Worm (Caenorhabditis elegans) whole organism, mixed stage, embryonic: ENCODE measurements around the gene skn-1.

ENCODE experiments used
- bed-3 ChIP-seq: fragments of 200-800 bp; sonication (Bioruptor generic); optimal IDR thresholded peaks from 3 replicates; lab custom pipeline; 2018; ENCODE audit warnings: mild to moderate bottlenecking, missing genetic modification characterization, moderate library complexity, missing compliant biosample characterization
- blmp-1 ChIP-seq: fragments of 150-350 bp; optimal IDR thresholded peaks from 2 replicates; lab custom pipeline; 2014; ENCODE audit warnings: missing biosample characterization, missing genetic modification characterization
- ceh-39 ChIP-seq: fragments of 150-350 bp; optimal IDR thresholded peaks from 2 replicates; lab custom pipeline; 2014; ENCODE audit warnings: missing biosample characterization, missing genetic modification characterization
- ceh-43 ChIP-seq: fragments of 200-800 bp; sonication (Bioruptor generic); optimal IDR thresholded peaks from 2 replicates; lab custom pipeline; 2018; ENCODE audit warnings: mild to moderate bottlenecking, missing genetic modification characterization, moderate library complexity, missing compliant biosample characterization
- ces-1 ChIP-seq: fragments of 150-350 bp; optimal IDR thresholded peaks from 2 replicates; lab custom pipeline; 2014; ENCODE audit warnings: missing biosample characterization, missing genetic modification reagents, missing genetic modification characterization
- drap-1 ChIP-seq: fragments of 200-800 bp; sonication (Bioruptor generic); optimal IDR thresholded peaks from 3 replicates; lab custom pipeline; 2018; ENCODE audit warnings: mild to moderate bottlenecking, missing genetic modification characterization, missing compliant biosample characterization
- elt-3 ChIP-seq: fragments of 150-350 bp; optimal IDR thresholded peaks from 2 replicates; lab custom pipeline; 2014; ENCODE audit warnings: missing biosample characterization, missing genetic modification characterization
- flh-1 ChIP-seq: fragments of 200-800 bp; sonication (Bioruptor generic); optimal IDR thresholded peaks from 2 replicates; lab custom pipeline; 2018; ENCODE audit warnings: mild to moderate bottlenecking, missing genetic modification characterization, moderate library complexity, missing compliant biosample characterization
- ham-2 ChIP-seq: fragments of 200-800 bp; sonication (Bioruptor generic); optimal IDR thresholded peaks from 2 replicates; lab custom pipeline; 2018; ENCODE audit warnings: mild to moderate bottlenecking, missing genetic modification characterization, missing compliant biosample characterization
- hlh-1 ChIP-seq: fragments of 150-350 bp; optimal IDR thresholded peaks from 2 replicates; lab custom pipeline; 2014; ENCODE audit warnings: missing biosample characterization, missing genetic modification reagents, missing genetic modification characterization
- lin-32 ChIP-seq: fragments of 200-800 bp; sonication (Bioruptor generic); optimal IDR thresholded peaks from 2 replicates; lab custom pipeline; 2018; ENCODE audit warnings: mild to moderate bottlenecking, missing genetic modification characterization, missing compliant biosample characterization
- lsy-2 ChIP-seq: fragments of 150-350 bp; optimal IDR thresholded peaks from 2 replicates; lab custom pipeline; 2014; ENCODE audit warnings: missing biosample characterization, missing genetic modification characterization
- mep-1 ChIP-seq: fragments of 150-350 bp; optimal IDR thresholded peaks from 2 replicates; lab custom pipeline; 2017; ENCODE audit warnings: missing biosample characterization, missing genetic modification reagents, missing genetic modification characterization, inconsistent platforms
- nhr-12 ChIP-seq: fragments of 150-350 bp; optimal IDR thresholded peaks from 2 replicates; lab custom pipeline; 2014; ENCODE audit warnings: missing biosample characterization, missing genetic modification characterization
- nhr-2 ChIP-seq: fragments of 150-350 bp; optimal IDR thresholded peaks from 2 replicates; lab custom pipeline; 2014; ENCODE audit warnings: missing biosample characterization, missing genetic modification characterization
- nhr-237 ChIP-seq: fragments of 150-350 bp; optimal IDR thresholded peaks from 2 replicates; lab custom pipeline; 2014; ENCODE audit warnings: missing biosample characterization, missing genetic modification characterization
- nhr-28 ChIP-seq: fragments of 150-350 bp; optimal IDR thresholded peaks from 2 replicates; lab custom pipeline; 2014; ENCODE audit warnings: missing biosample characterization, missing genetic modification characterization
- nhr-76 ChIP-seq: sonication (generic microtip); optimal IDR thresholded peaks from 2 replicates; lab custom pipeline; 2017; ENCODE audit warnings: missing biosample characterization, missing genetic modification characterization
- pha-4 ChIP-seq: fragments of 150-350 bp; optimal IDR thresholded peaks from 2 replicates; lab custom pipeline; 2018; ENCODE audit warnings: missing biosample characterization, missing genetic modification reagents, missing genetic modification characterization
- sem-2 ChIP-seq: fragments of 200-800 bp; sonication (Bioruptor generic); optimal IDR thresholded peaks from 2 replicates; lab custom pipeline; 2018; ENCODE audit warnings: mild to moderate bottlenecking, missing genetic modification characterization, missing compliant biosample characterization
- snpc-4 ChIP-seq: fragments of 150-350 bp; optimal IDR thresholded peaks from 2 replicates; lab custom pipeline; 2014; ENCODE audit warnings: missing biosample characterization, missing genetic modification characterization
- sptf-1 ChIP-seq: sonication (generic microtip); optimal IDR thresholded peaks from 2 replicates; lab custom pipeline; 2017; ENCODE audit warnings: mild to moderate bottlenecking, missing genetic modification characterization, moderate library complexity, missing compliant biosample characterization
- tbx-8 ChIP-seq: fragments of 200-800 bp; sonication (Bioruptor generic); optimal IDR thresholded peaks from 2 replicates; lab custom pipeline; 2018; ENCODE audit warnings: mild to moderate bottlenecking, missing genetic modification characterization, moderate library complexity, missing compliant biosample characterization
- unc-120 ChIP-seq: sonication (generic microtip); optimal IDR thresholded peaks from 2 replicates; lab custom pipeline; 2017; ENCODE audit warnings: missing genetic modification characterization, missing compliant biosample characterization; ENCODE audit not compliant: poor library complexity, severe bottlenecking
- unc-39 ChIP-seq: fragments of 150-350 bp; optimal IDR thresholded peaks from 2 replicates; lab custom pipeline; 2014; ENCODE audit warnings: missing biosample characterization, missing genetic modification characterization
- unc-62 ChIP-seq: fragments of 150-350 bp; optimal IDR thresholded peaks from 2 replicates; lab custom pipeline; 2014; ENCODE audit warnings: missing biosample characterization, missing genetic modification reagents, missing genetic modification characterization
- ztf-11 ChIP-seq: fragments of 150-350 bp; optimal IDR thresholded peaks from 2 replicates; lab custom pipeline; 2014; ENCODE audit warnings: missing biosample characterization, missing genetic modification characterization

The skn-1 gene

ce11 chrIV:5655966-5656389 lies 4.2 kb downstream of the skn-1 start:
- TF ChIP-seq lsy-2 (tag; lab: Kevin White, UChicago) (no peak), elt-3 (tag; lab: Kevin White, UChicago) (peak; percentile 16), nhr-237 (tag; lab: Kevin White, UChicago) (peak; percentile 86), ztf-11 (tag; lab: Kevin White, UChicago) (no peak), nhr-28 (tag; lab: Kevin White, UChicago) (peak; percentile 67), unc-62 (GFP tag; lab: Kevin White, UChicago) (peak; percentile 47)

- TF ChIP-seq nhr-76 (tag; lab: Kevin White, UChicago) (no peak), nhr-2 (tag; lab: Kevin White, UChicago) (no peak), ceh-43 (GFP tag; lab: Kevin White, UChicago) (no peak), elt-3 (tag; lab: Kevin White, UChicago) (no peak), nhr-12 (tag; lab: Kevin White, UChicago) (no peak), drap-1 (GFP tag; lab: Kevin White, UChicago) (no peak), mep-1 (no peak), ham-2 (GFP tag; lab: Kevin White, UChicago) (no peak), ztf-11 (tag; lab: Kevin White, UChicago) (no peak)
Measured at ce11 chrIV:5654693-5655092, 5.5 kb downstream of the skn-1 start.

- TF ChIP-seq bed-3 (GFP tag; lab: Kevin White, UChicago) (no peak), unc-120 (tag; lab: Kevin White, UChicago) (no peak), ham-2 (GFP tag; lab: Kevin White, UChicago) (no peak), ceh-43 (GFP tag; lab: Kevin White, UChicago) (no peak), tbx-8 (GFP tag; lab: Kevin White, UChicago) (no peak), snpc-4 (tag; lab: Kevin White, UChicago) (no peak), drap-1 (GFP tag; lab: Kevin White, UChicago) (no peak), mep-1 (no peak), nhr-2 (tag; lab: Kevin White, UChicago) (no peak), pha-4 (no peak), nhr-237 (tag; lab: Kevin White, UChicago) (no peak), ces-1 (no peak)
Measured at ce11 chrIV:5654203-5654602, 6.0 kb downstream of the skn-1 start.

ce11 chrIV:5653649-5654048 lies 6.5 kb downstream of the skn-1 start, which contains the start of gene clec-178:
Gene clec-178, plus strand, starts transcription at chrIV:5653949.
- TF ChIP-seq flh-1 (GFP tag; lab: Kevin White, UChicago) (no peak), sem-2 (GFP tag; lab: Kevin White, UChicago) (no peak), drap-1 (GFP tag; lab: Kevin White, UChicago) (no peak), snpc-4 (tag; lab: Kevin White, UChicago) (no peak), blmp-1 (tag; lab: Kevin White, UChicago) (no peak), lin-32 (GFP tag; lab: Kevin White, UChicago) (no peak), ham-2 (GFP tag; lab: Kevin White, UChicago) (no peak), ceh-39 (tag; lab: Kevin White, UChicago) (no peak), lsy-2 (tag; lab: Kevin White, UChicago) (no peak), hlh-1 (tag; lab: Kevin White, UChicago) (no peak), nhr-76 (tag; lab: Kevin White, UChicago) (no peak), unc-120 (tag; lab: Kevin White, UChicago) (no peak), unc-39 (no peak)

ce11 chrIV:5652811-5653483 lies 7.2 kb downstream of the skn-1 start:
- no peak for TF ChIP-seq ceh-39 (tag; lab: Kevin White, UChicago)
- TF ChIP-seq sptf-1, result peak; percentile 22
- TF ChIP-seq elt-3 (tag; lab: Kevin White, UChicago), result no peak
- no peak for TF ChIP-seq nhr-237 (tag; lab: Kevin White, UChicago)
- no peak for TF ChIP-seq ceh-43 (GFP tag; lab: Kevin White, UChicago)
- no peak for TF ChIP-seq pha-4
- no peak for TF ChIP-seq ztf-11 (tag; lab: Kevin White, UChicago)
